Worm (Caenorhabditis elegans): ENCODE results near the gene vab-2.
A peak's percentile ranks its signal among the peaks of the same experiment; 100 is the strongest.

vab-2 gene

DNA sequence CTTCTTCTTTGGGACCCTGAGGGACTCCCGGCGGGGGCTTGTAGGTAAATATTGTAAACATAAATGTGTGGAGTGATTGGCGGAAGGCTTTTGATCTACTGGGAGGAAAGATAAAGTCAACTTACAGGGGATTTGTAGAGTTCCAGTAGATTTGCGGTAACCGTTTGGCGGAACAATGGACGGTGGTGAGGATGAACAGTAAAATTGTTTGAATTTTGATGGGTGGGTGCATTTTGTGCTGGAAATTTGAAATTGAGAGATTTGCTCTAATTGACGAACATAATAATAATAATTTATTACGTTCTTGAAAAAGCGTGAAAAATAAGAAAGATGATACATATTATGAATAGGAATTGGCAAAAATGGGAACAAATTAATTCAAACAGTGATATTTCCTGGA, at the start of gene vab-2:
TSS of gene vab-2 (minus strand) at position 238 of the 400 bp plus-strand sequence.
- no peak for TF ChIP-seq Y56A3A.18 (GFP tag; IDR thresholded peaks at IDR 0.05)
- TF ChIP-seq repo-1 (tag; optimal IDR thresholded peaks at IDR 0.05): no peak
- TF ChIP-seq madf-3 (GFP tag; IDR thresholded peaks at IDR 0.05): no peak
- no peak for TF ChIP-seq let-526 (GFP tag; IDR thresholded peaks at IDR 0.05)
- no peak for TF ChIP-seq rec-8 (tag; optimal IDR thresholded peaks at IDR 0.05)
- TF ChIP-seq efl-1 (GFP tag; optimal IDR thresholded peaks at IDR 0.05): no peak
- TF ChIP-seq F52B5.7 (tag; optimal IDR thresholded peaks at IDR 0.05): no peak
- no peak for TF ChIP-seq ceh-79 (tag; optimal IDR thresholded peaks at IDR 0.05)
- TF ChIP-seq somi-1 (GFP tag; optimal IDR thresholded peaks at IDR 0.05): no peak

DNA sequence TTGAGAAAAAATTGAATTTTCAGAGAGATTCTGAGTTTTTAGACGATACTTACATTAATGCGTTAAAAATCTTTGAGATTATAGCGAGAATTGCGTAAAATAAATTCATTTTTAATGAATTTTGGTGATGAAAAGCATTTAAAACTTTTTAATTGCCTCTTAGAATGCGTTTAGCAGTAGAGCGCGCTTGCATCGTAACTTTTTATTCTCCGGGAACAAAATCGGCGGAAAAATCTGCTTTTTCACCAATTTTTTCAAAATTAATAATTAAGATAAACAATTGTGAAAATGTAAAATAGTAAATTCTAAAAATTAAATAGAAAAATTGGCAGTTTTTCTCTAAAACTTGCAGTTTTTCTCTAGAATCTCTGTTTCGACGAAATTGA, 48.6 kb upstream of the vab-2 start:
- TF ChIP-seq ceh-58 (GFP tag; IDR thresholded peaks at IDR 0.05) (no peak), ceh-91 (GFP tag; IDR thresholded peaks at IDR 0.05) (no peak), let-607 (tag; optimal IDR thresholded peaks at IDR 0.05) (no peak), bed-2 (GFP tag; IDR thresholded peaks at IDR 0.05) (no peak), bed-1 (GFP tag; IDR thresholded peaks at IDR 0.05) (no peak), ceh-40 (GFP tag; IDR thresholded peaks at IDR 0.05) (no peak), ceh-100 (GFP tag; IDR thresholded peaks at IDR 0.05) (peak; percentile 66), attf-6 (GFP tag; IDR thresholded peaks at IDR 0.05) (no peak), mcd-1 (GFP tag; IDR thresholded peaks at IDR 0.05) (peak; percentile 57; the same call in 1 of the 2 replicates), athp-1 (tag; optimal IDR thresholded peaks at IDR 0.05) (no peak), ztf-6 (GFP tag; IDR thresholded peaks at IDR 0.05) (no peak), lin-40 (tag; optimal IDR thresholded peaks at IDR 0.05) (no peak), egl-44 (GFP tag; IDR thresholded peaks at IDR 0.05) (no peak)

DNA sequence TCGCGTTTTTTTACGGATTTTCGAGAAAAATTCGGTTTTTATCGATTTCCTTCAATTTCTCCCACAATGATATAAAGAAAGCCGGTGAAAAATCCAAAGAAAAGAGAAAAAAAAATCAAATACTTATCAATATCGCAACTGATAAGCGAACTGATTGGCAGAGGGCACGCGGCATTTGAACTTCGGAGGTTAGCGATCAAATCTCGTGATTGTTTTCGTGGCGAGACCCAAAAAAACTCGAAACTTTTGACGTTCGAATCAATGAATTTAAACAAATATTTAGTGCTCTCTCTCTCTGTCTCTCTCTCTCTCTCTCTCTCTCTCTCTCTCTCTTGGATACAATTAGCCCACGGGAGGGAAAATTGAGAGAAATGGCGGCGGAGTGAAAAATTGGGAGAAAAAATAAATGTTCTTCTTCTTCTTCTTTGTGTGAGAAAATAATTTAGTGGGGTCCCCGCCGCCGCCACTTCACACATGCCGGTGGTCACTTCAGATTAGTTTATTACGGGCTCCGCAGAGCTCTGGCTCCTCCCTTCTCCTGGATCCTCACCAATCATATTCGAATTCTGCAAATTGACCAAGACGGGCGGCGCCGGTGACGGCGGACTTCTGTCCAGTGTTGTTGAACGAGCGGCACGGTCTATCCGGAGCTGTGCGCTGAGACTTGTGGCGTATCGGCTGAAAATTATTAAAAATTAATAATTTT, 48.1 kb upstream of the vab-2 start:
- TF ChIP-seq nhr-80 (tag; optimal IDR thresholded peaks at IDR 0.05) (peak; percentile 73), hmg-20 (GFP tag; IDR thresholded peaks at IDR 0.05) (no peak), dpl-1 (GFP tag; optimal IDR thresholded peaks at IDR 0.05) (no peak), mxl-1 (tag; optimal IDR thresholded peaks at IDR 0.05) (no peak), lin-54 (GFP tag; optimal IDR thresholded peaks at IDR 0.05) (peak; percentile 26), unc-130 (GFP tag; optimal IDR thresholded peaks at IDR 0.05) (no peak), tlf-1 (GFP tag; optimal IDR thresholded peaks at IDR 0.05) (no peak), mes-4 (tag; optimal IDR thresholded peaks at IDR 0.05) (no peak), F33H1.4 (GFP tag; IDR thresholded peaks at IDR 0.05) (peak; percentile 29; the same call in 1 of the 2 replicates), T07F8.4 (tag; optimal IDR thresholded peaks at IDR 0.05) (no peak), madf-6 (GFP tag; IDR thresholded peaks at IDR 0.05) (no peak), hsf-1 (GFP tag; IDR thresholded peaks at IDR 0.05) (no peak), athp-1 (tag; optimal IDR thresholded peaks at IDR 0.05) (no peak), ama-1 (optimal IDR thresholded peaks at IDR 0.05) (no peak), ama-1 (GFP tag; optimal IDR thresholded peaks at IDR 0.05) (no peak), T26A5.8 (tag; optimal IDR thresholded peaks at IDR 0.05) (no peak), nhr-90 (tag; optimal IDR thresholded peaks at IDR 0.05) (no peak), ceh-100 (GFP tag; IDR thresholded peaks at IDR 0.05) (no peak), C17E4.6 (GFP tag; IDR thresholded peaks at IDR 0.05) (no peak), tbx-9 (tag; optimal IDR thresholded peaks at IDR 0.05; ENCODE audit: borderline replicate concordance) (no peak), lag-1 (GFP tag; IDR thresholded peaks at IDR 0.05) (no peak), hlh-12 (tag; optimal IDR thresholded peaks at IDR 0.05) (no peak), let-607 (tag; optimal IDR thresholded peaks at IDR 0.05) (peak; percentile 42 to 62), attf-5 (GFP tag; optimal IDR thresholded peaks at IDR 0.05) (peak; percentile 31), K12H6.12 (tag; optimal IDR thresholded peaks at IDR 0.05) (no peak), cebp-1 (GFP tag; IDR thresholded peaks at IDR 0.05) (no peak), cebp-1 (tag; optimal IDR thresholded peaks at IDR 0.05) (peak; percentile 29), D2030.7 (GFP tag; IDR thresholded peaks at IDR 0.05) (no peak), F22D6.2 (tag; optimal IDR thresholded peaks at IDR 0.05) (no peak)
